Worm (Caenorhabditis elegans) whole organism, dauer: ENCODE results near the gene ptr-9.

Experiments
- unc-62 ChIP-seq: sonication (generic microtip); optimal IDR thresholded peaks from 2 replicates; lab custom pipeline; 2017; ENCODE audit warnings: missing biosample characterization, missing genetic modification reagents, missing genetic modification characterization

The ptr-9 gene

DNA sequence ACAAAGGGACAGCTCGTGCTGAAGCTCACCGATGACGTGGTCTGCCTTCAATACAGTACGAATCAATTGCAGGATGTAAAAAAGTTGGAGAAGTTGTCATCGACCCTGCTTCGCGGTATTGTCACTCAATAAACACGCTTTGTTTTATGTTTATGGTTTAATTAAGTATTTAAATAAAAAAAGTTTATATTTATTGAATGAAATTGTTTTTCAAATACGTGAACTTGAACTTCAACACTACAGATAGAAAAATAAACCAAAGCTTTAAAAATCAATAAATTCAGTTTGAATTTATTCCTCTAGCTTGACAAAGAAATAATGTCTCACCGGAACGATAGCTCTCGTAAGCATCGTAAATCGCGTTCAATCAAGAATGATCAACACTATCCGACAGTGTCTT lies 15.7 kb downstream of the ptr-9 start, which contains the start of gene ZK512.8:
TSS of gene ZK512.8 (plus strand) at position 301 of the 400 bp plus-strand sequence.
- TF ChIP-seq unc-62, result no peak

DNA sequence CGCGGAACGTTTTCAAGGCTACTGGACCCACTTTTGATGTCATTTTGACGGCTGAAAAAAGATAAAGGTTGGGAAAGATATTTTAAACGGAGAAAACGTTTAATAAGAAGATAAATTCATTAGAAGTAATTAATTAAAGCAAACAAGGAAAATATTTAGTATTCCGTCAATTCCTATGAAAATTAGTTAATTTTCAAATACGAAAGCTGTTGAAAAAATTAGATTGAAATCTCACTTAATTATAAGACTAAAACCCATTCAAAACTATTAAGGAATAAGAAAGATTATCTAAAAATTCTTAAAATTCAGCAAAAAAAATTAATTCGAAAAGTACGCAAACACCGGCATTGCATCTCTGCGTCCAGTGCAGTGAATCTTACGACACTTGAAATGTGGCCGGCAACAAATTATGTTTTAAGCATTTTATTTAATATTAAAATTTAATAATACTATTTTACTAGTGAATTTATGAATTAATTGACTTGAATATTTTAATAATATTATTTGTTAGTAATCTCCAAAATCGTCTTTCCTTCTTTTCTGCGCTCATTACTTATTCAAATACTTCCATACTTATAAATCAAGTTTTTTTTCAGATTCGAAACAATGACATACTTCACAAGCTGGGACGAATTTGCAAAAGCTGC lies 16.6 kb downstream of the ptr-9 start, which contains the start of the genes ZK512.2 and ZK512.4:
TSS of gene ZK512.2 (minus strand) at position 51 of the 647 bp plus-strand sequence.
TSS of gene ZK512.4 (plus strand) at position 597 of the 647 bp plus-strand sequence.
- no peak for TF ChIP-seq unc-62

DNA sequence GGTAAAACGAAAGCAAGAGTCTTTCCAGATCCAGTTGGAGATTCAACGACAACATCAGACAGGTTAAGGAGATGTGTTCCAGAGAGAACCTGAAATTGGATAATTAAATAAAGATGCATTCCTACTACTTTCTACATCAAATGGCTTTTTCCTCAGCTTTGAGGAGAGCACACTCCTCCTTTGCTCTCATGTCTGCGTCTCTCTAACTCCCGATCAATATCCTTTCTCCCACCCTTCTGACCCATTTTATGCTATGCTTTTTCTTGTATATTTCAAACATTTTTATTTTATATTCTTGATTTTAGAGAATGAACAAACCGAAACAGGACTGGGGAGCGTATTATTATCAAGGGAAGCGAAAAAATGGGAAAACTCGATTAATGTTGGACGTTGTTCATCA lies 17.5 kb downstream of the ptr-9 start, which contains the start of gene ZK512.11:
TSS of gene ZK512.11 (plus strand) at position 301 of the 400 bp plus-strand sequence.
- no peak for TF ChIP-seq unc-62

DNA sequence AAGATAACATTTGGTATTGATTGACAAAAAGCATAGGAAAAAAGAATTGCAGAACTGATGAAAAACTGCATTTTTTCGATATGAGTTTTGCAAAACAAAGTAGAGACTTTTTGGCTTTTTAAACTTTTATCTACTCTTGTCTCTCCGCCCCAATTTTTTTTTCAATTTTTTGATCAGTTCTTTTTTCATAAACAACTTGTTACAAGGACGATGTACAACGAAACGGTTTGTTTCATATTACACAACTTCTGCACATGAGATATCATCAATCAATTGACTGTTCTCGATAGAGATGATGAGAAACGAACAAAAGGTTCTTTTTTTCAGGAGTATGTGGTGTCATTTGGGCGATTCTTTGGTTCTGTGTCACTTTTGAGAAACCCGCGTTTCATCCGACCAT lies 22.9 kb downstream of the ptr-9 start, which contains the start of gene ZK512.7:
TSS of gene ZK512.7 (minus strand) at position 101 of the 400 bp plus-strand sequence.
- TF ChIP-seq unc-62, result no peak

ce11 chrIII:9136587-9136986 lies 24.9 kb downstream of the ptr-9 start, which contains the start of gene eat-4:
Gene eat-4, plus strand, starts transcription at chrIII:9136887.
- no peak for TF ChIP-seq unc-62

- no peak for TF ChIP-seq unc-62
Observed at ce11 chrIII:9130588-9130987, 30.9 kb downstream of the ptr-9 start, which contains the start of gene ZK512.10. Gene ZK512.10, plus strand, starts transcription at chrIII:9130888.

- TF ChIP-seq unc-62, result no peak
Observed at ce11 chrIII:9125789-9126304, 35.6 kb downstream of the ptr-9 start, which contains the start of gene sec-16A.1. Gene sec-16A.1, plus strand, starts transcription at chrIII:9125839.

DNA sequence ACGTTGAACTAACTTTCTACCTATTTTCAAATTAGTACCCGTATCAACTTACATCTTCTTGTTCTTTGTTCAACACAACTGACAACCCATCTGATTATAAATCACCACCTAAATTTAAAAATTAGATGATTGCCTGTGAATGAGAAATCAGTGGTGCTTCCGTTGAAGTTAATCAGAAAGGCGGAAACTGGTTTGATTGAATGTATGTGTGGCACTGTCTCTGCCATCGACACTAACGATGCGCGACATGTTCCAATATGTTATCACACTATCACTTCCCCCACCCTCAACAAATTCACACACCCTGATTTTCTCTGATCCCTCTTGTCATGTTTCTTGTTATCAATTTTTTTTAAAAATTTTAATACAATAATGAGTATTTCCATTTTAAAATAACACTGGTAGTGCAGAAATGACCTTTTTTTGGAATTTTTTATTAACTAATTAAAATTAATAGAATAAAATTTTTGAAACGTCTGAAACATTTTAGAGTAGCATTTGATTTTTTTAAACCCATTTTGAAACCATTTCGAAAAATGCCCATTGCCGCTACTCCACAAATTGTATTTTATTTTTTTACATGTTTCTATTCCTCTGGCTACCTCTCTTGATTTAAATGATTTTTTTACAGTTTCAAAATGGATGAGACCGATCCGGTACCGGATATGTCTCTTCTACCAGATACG lies 42.4 kb downstream of the ptr-9 start, which contains the start of gene ced-11:
TSS of gene ced-11 (plus strand) at position 636 of the 686 bp plus-strand sequence.
- TF ChIP-seq unc-62, result no peak

ce11 chrIII:9118314-9118850 lies 43.1 kb downstream of the ptr-9 start, which contains the start of gene grl-11:
Gene grl-11, minus strand, starts transcription at chrIII:9118364.
- no peak for TF ChIP-seq unc-62

ce11 chrIII:9115745-9116144 lies 45.7 kb downstream of the ptr-9 start:
- TF ChIP-seq unc-62, result no peak

ce11 chrIII:9114649-9115048 lies 46.8 kb downstream of the ptr-9 start, which contains the start of gene ZK512.1:
Gene ZK512.1, plus strand, starts transcription at chrIII:9114949.
- no peak for TF ChIP-seq unc-62

DNA sequence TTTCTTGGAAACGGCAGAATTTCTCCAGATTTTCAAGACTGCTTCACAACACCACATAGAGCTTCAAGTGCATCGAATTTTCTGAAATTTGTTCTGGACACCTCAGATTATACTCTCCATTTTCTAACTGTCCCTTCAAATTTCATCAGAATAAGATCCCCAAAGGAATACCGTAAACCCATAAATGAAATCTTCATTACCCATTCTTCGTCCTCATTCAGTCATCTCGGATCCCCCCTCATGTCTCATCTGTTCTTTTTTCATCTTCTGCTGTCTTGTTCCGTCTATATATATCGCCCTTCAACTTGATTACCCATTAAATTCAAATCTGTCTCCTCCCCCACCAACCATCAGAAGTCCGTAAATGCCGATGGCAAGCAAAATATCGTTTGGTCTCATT lies 47.4 kb downstream of the ptr-9 start:
- no peak for TF ChIP-seq unc-62

DNA sequence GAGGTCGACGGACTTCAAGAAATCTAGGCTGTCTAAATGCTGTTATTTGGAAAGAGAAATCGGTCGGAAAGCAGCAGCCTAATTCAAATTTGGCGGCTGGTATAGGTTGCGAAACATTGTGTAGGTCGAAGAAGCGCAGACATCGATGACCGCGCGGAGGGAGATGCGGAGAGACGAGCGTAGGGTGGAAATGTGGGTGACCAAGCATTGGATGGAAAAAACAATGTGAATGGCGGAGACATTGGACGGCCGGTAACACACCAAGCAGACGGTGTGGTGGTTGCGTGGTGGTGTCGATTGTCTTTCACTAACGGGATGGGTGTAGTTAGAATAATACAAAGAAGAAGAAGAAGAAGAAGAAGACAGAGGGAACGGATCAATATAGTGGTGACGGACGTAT lies 49.0 kb downstream of the ptr-9 start:
- no peak for TF ChIP-seq unc-62

ce11 chrIII:9110270-9110669 lies 51.2 kb downstream of the ptr-9 start:
- no peak for TF ChIP-seq unc-62

DNA sequence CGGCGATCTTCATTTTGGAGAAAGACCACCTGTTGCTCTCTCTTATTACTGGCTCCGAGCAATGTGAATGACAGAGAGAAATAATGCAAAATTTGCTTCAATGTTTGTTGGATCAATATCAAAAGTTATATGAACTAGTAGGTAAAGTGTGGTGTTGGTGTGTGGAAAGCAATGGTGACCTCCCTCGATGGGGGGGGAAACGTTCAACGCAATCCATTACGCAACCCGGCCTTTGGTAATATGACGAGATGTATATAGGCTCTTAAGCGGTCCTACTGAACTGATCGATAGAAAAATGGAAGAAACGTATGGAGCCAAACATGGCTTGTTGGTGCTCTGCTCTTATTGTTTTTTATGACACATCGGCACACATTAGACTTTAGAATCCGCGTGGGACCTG lies 51.7 kb downstream of the ptr-9 start:
- no peak for TF ChIP-seq unc-62

- no peak for TF ChIP-seq unc-62
Observed at ce11 chrIII:9109172-9109571, 52.3 kb downstream of the ptr-9 start, which contains the start of gene cya-1. Gene cya-1, minus strand, starts transcription at chrIII:9109272.
